Worm (Caenorhabditis elegans): ENCODE data around the gene ptrg-1.

ce11 chrIV:10214811-10215210, 20.6 kb upstream of the ptrg-1 start, which contains the start of gene abt-1:
- TF ChIP-seq W03F9.2 (tag; optimal IDR thresholded peaks at IDR 0.05) (no peak), him-1 (tag; optimal IDR thresholded peaks at IDR 0.05) (no peak)
